Worm (Caenorhabditis elegans) whole organism, L1 larva: ENCODE data around the gene W04E12.5.

Experiments used
- aha-1 ChIP-seq: fragments of 150-350 bp; optimal IDR thresholded peaks from 2 replicates; lab custom pipeline; 2014; ENCODE audit warnings: missing biosample characterization, missing genetic modification characterization
- ama-1 ChIP-seq: fragments of 150-350 bp; optimal IDR thresholded peaks from 2 replicates; lab custom pipeline; 2014
- dpl-1 ChIP-seq, 3 experiments: fragments of 150-350 bp in 2 of 3; sonication (generic microtip) in 1 of 3; optimal IDR thresholded peaks; 2 replicates each; lab custom pipeline; 2014 to 2017; ENCODE audit warnings: missing biosample characterization in 3 of 3, missing genetic modification characterization in 3 of 3, missing genetic modification reagents in 3 of 3
- efl-3 ChIP-seq: fragments of 200-800 bp; sonication (Bioruptor generic); optimal IDR thresholded peaks from 2 replicates; lab custom pipeline; 2018; ENCODE audit warnings: mild to moderate bottlenecking, missing genetic modification characterization, missing compliant biosample characterization
- elt-2 ChIP-seq: sonication (generic microtip); optimal IDR thresholded peaks from 2 replicates; lab custom pipeline; 2016; ENCODE audit warnings: missing genetic modification characterization, mild to moderate bottlenecking, inconsistent platforms, missing compliant biosample characterization, missing genetic modification reagents
- fkh-10 ChIP-seq: sonication (generic microtip); optimal IDR thresholded peaks from 2 replicates; lab custom pipeline; 2017; ENCODE audit warnings: missing biosample characterization, missing genetic modification reagents, missing genetic modification characterization
- lin-15B ChIP-seq: fragments of 150-350 bp; sonication (generic microtip); optimal IDR thresholded peaks from 3 replicates; lab custom pipeline; 2014; ENCODE audit warnings: missing biosample characterization, missing genetic modification characterization
- lin-39 ChIP-seq: fragments of 150-350 bp; optimal IDR thresholded peaks from 2 replicates; lab custom pipeline; 2014; ENCODE audit warnings: missing biosample characterization, missing genetic modification reagents, missing genetic modification characterization
- mep-1 ChIP-seq: fragments of 150-350 bp; optimal IDR thresholded peaks from 2 replicates; lab custom pipeline; 2014; ENCODE audit warnings: missing biosample characterization, missing genetic modification characterization
- nhr-237 ChIP-seq: fragments of 150-350 bp; optimal IDR thresholded peaks from 2 replicates; lab custom pipeline; 2014; ENCODE audit warnings: missing biosample characterization, missing genetic modification characterization
- pax-3 ChIP-seq: fragments of 200-800 bp; sonication (Bioruptor generic); optimal IDR thresholded peaks from 2 replicates; lab custom pipeline; 2018; ENCODE audit warnings: mild to moderate bottlenecking, missing genetic modification characterization, moderate library complexity, missing compliant biosample characterization
- pqm-1 ChIP-seq: sonication (generic microtip); optimal IDR thresholded peaks from 3 replicates; lab custom pipeline; 2017; ENCODE audit warnings: missing biosample characterization, missing genetic modification characterization
- skn-1 ChIP-seq: fragments of 150-350 bp; optimal IDR thresholded peaks from 2 replicates; lab custom pipeline; 2014; ENCODE audit warnings: missing biosample characterization, missing genetic modification characterization
- unc-98 ChIP-seq: fragments of 200-800 bp; sonication (Bioruptor generic); IDR thresholded peaks from 2 replicates; pipeline ENCODE4 v1.3.6; 2022; ENCODE audit warnings: missing genetic modification characterization, missing compliant biosample characterization

DNA sequence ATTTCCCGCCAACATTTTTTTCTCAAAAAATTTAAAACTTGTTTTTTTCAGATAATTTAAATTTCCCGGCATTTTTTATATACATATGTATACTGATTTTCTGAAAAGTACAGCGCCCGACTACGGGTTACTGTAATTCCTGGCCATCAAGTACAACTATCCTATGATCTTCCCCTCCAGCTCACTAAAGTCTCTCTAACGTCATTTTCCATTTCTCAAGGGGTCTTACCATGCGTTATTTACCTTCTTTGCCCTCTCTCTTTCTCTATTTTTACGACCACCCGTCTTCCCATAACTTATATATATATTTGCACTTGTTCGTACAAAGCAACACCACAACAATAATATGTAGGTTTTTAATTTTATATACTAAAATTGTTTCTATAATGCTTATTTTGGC, 10.3 kb downstream of the W04E12.5 start, which contains the start of gene W04E12.9:
- TF ChIP-seq fkh-10 (no peak), nhr-237 (tag; lab: Kevin White, UChicago) (no peak), ama-1 (lab: Kevin White, UChicago) (no peak), pqm-1 (tag; lab: Kevin White, UChicago) (no peak), aha-1 (tag; lab: Kevin White, UChicago) (no peak), lin-15B (tag; lab: Kevin White, UChicago) (no peak), pax-3 (tag; lab: Kevin White, UChicago) (no peak), mep-1 (no peak), elt-2 (no peak), dpl-1 (GFP tag; optimal IDR thresholded peaks at IDR 0.05; lab: Kevin White, UChicago) (no peak), skn-1 (tag; lab: Kevin White, UChicago) (no peak), efl-3 (GFP tag; lab: Kevin White, UChicago) (no peak), unc-98 (GFP tag; lab: Robert Waterston, UW) (no peak), lin-39 (tag; lab: Kevin White, UChicago) (no peak)
